Worm (Caenorhabditis elegans) whole organism, young adult: ENCODE results near the gene Y59E1A.4.

ENCODE experiments used
- B0336.3 ChIP-seq: fragments of 200-800 bp; sonication (Bioruptor generic); IDR thresholded peaks from 2 replicates; pipeline ENCODE4 v1.3.6; 2022; ENCODE audit warnings: missing genetic modification characterization, missing compliant biosample characterization
- D2030.7 ChIP-seq: fragments of 200-800 bp; sonication (Bioruptor generic); IDR thresholded peaks from 2 replicates; pipeline ENCODE4 v1.3.6; 2022; ENCODE audit warnings: missing genetic modification reagents, missing genetic modification characterization, missing compliant biosample characterization
- F57C9.4 ChIP-seq: sonication (generic microtip); optimal IDR thresholded peaks from 2 replicates; lab custom pipeline; 2017; ENCODE audit warnings: mild to moderate bottlenecking, missing genetic modification characterization, missing compliant biosample characterization
- Y56A3A.18 ChIP-seq: fragments of 200-800 bp; sonication (Bioruptor generic); IDR thresholded peaks from 2 replicates; pipeline ENCODE4 v1.3.6; 2022; ENCODE audit warnings: missing genetic modification reagents, missing genetic modification characterization, missing compliant biosample characterization
- ama-1 ChIP-seq, 3 experiments: fragments of 150-350 bp in 1 of 3; sonication (generic microtip) in 2 of 3; optimal IDR thresholded peaks; 2 replicates each; lab custom pipeline; 2014 to 2018; ENCODE audit warnings: missing biosample characterization in 2 of 3, missing genetic modification characterization in 2 of 3, missing genetic modification reagents in 2 of 3
- dox-1 ChIP-seq: fragments of 200-800 bp; sonication (Bioruptor generic); IDR thresholded peaks from 2 replicates; pipeline ENCODE4 v1.3.6; 2022; ENCODE audit warnings: missing genetic modification reagents, missing genetic modification characterization, missing compliant biosample characterization
- dpl-1 ChIP-seq: fragments of 150-350 bp; optimal IDR thresholded peaks from 2 replicates; lab custom pipeline; 2014; ENCODE audit warnings: missing biosample characterization, missing genetic modification reagents, missing genetic modification characterization
- snpc-3.4 ChIP-seq: sonication (generic microtip); optimal IDR thresholded peaks from 2 replicates; lab custom pipeline; 2017; ENCODE audit warnings: missing genetic modification characterization, mild to moderate bottlenecking, missing compliant biosample characterization, antibody characterized with exemption, moderate library complexity, missing genotype, missing genetic modification reagents
- snpc-4 ChIP-seq, 5 experiments: fragments of 150-350 bp in 1 of 5; sonication (generic microtip) in 4 of 5; optimal IDR thresholded peaks; 2 replicates each; lab custom pipeline; 2014 to 2018; ENCODE audit warnings: missing genetic modification characterization in 5 of 5, missing biosample characterization in 3 of 5, antibody characterized with exemption in 2 of 5, mild to moderate bottlenecking in 2 of 5, missing compliant biosample characterization in 2 of 5, missing genotype in 2 of 5, moderate library complexity in 2 of 5, missing genetic modification reagents in 1 of 5
- unc-62 ChIP-seq: fragments of 150-350 bp; optimal IDR thresholded peaks from 2 replicates; lab custom pipeline; 2014; ENCODE audit warnings: missing biosample characterization, missing genetic modification reagents, missing genetic modification characterization
- ztf-22 ChIP-seq: fragments of 200-800 bp; sonication (Bioruptor generic); optimal IDR thresholded peaks from 2 replicates; lab custom pipeline; 2018; ENCODE audit warnings: mild to moderate bottlenecking, missing genetic modification characterization, moderate library complexity, missing compliant biosample characterization

DNA sequence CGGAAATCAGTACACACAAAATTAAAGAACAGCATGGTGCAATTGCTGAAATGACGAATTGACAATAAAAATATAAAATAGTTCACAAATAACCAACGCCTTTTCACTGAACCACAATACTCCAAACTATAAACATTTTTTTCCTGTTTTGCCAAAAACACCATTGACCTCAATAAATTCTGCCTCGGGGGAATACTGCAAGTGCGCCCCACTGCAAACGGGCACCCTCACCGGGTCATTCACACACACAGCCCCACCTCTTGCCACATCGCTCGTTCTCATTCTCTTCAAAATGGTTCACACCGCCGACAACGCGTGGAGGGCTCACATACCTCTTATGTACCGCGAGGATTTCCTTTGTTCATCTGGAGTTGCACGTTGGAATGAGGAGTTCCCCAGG, 24.8 kb downstream of the Y59E1A.4 start, which contains the start of gene rgs-9:
- TF ChIP-seq F57C9.4 (tag; lab: Kevin White, UChicago) (no peak), dpl-1 (GFP tag; lab: Kevin White, UChicago) (no peak), ama-1 (optimal IDR thresholded peaks at IDR 0.05; lab: Kevin White, UChicago) (no peak), ama-1 (GFP tag; optimal IDR thresholded peaks at IDR 0.05; lab: Kevin White, UChicago) (no peak), D2030.7 (GFP tag; lab: Robert Waterston, UW) (no peak), B0336.3 (GFP tag; lab: Robert Waterston, UW) (no peak), ztf-22 (GFP tag; lab: Kevin White, UChicago) (no peak), dox-1 (GFP tag; lab: Robert Waterston, UW) (no peak), snpc-4 (GFP tag; optimal IDR thresholded peaks at IDR 0.05; lab: Kevin White, UChicago) (no peak), snpc-4 (tag; optimal IDR thresholded peaks at IDR 0.05; lab: Kevin White, UChicago) (no peak), unc-62 (no peak), Y56A3A.18 (GFP tag; lab: Robert Waterston, UW) (no peak), snpc-3.4 (tag; lab: Kevin White, UChicago) (no peak)
